Fruit fly (Drosophila melanogaster) Kc167 (cell line): Measurements from ENCODE around the gene CG13138.

Experiments used
- Myc ChIP-seq: fragments of >200 bp; optimal IDR thresholded peaks from 2 replicates; lab custom pipeline; 2017; ENCODE audit warnings: missing external identifiers
- Sin3A ChIP-seq: fragments of >200 bp; optimal IDR thresholded peaks from 2 replicates; lab custom pipeline; 2018; ENCODE audit warnings: missing external identifiers
- h ChIP-seq: fragments of >200 bp; optimal IDR thresholded peaks from 3 replicates; lab custom pipeline; 2018; ENCODE audit warnings: missing external identifiers
- insv ChIP-seq: fragments of >200 bp; optimal IDR thresholded peaks from 3 replicates; lab custom pipeline; 2018; ENCODE audit warnings: missing external identifiers
- psq ChIP-seq: fragments of >200 bp; optimal IDR thresholded peaks from 2 replicates; lab custom pipeline; 2017; ENCODE audit warnings: missing external identifiers
- ttk ChIP-seq: sonication (Bioruptor generic); optimal IDR thresholded peaks from 2 replicates; lab custom pipeline; 2017; ENCODE audit warnings: missing external identifiers

Gene CG13138

dm6 chr2L:10327790-10328189 lies 26.0 kb upstream of the CG13138 start, which contains the start of gene RnrL:
Gene RnrL, minus strand, starts transcription at chr2L:10327943.
- TF ChIP-seq insv (no peak), psq (lab: Kevin White, UChicago) (no peak), Myc (lab: Kevin White, UChicago) (no peak), ttk (lab: Kevin White, UChicago) (no peak), h (no peak), Sin3A (lab: Kevin White, UChicago) (no peak)

dm6 chr2L:10322773-10323487 lies 21.1 kb upstream of the CG13138 start, which contains the start of gene CG5381:
Gene CG5381, minus strand, starts transcription at chr2L:10323102.
- no peak for TF ChIP-seq ttk (lab: Kevin White, UChicago)
- TF ChIP-seq psq (lab: Kevin White, UChicago): no peak
- no peak for TF ChIP-seq Myc (lab: Kevin White, UChicago)
- no peak for TF ChIP-seq h
- no peak for TF ChIP-seq Sin3A (lab: Kevin White, UChicago)
- TF ChIP-seq insv: no peak

- no peak for TF ChIP-seq psq (lab: Kevin White, UChicago)
- no peak for TF ChIP-seq Sin3A (lab: Kevin White, UChicago)
- no peak for TF ChIP-seq insv
- TF ChIP-seq ttk (lab: Kevin White, UChicago): no peak
- no peak for TF ChIP-seq Myc (lab: Kevin White, UChicago)
- TF ChIP-seq h: no peak
These were observed 20.4 kb upstream of the CG13138 start, which contains the start of gene CG4995 for dm6 chr2L:10322176-10322575. Gene CG4995, plus strand, starts transcription at chr2L:10322476.

- no peak for TF ChIP-seq Sin3A (lab: Kevin White, UChicago)
- TF ChIP-seq psq (lab: Kevin White, UChicago): no peak
- TF ChIP-seq Myc (lab: Kevin White, UChicago): no peak
- TF ChIP-seq insv: no peak
- TF ChIP-seq ttk (lab: Kevin White, UChicago): no peak
These were observed 19.8 kb upstream of the CG13138 start for dm6 chr2L:10321612-10322011.

dm6 chr2L:10321036-10321583 lies 19.3 kb upstream of the CG13138 start:
- TF ChIP-seq psq (lab: Kevin White, UChicago): no peak
- TF ChIP-seq ttk (lab: Kevin White, UChicago): no peak
- no peak for TF ChIP-seq Myc (lab: Kevin White, UChicago)
- no peak for TF ChIP-seq h
- no peak for TF ChIP-seq Sin3A (lab: Kevin White, UChicago)
- TF ChIP-seq insv: no peak

- TF ChIP-seq insv (no peak), psq (lab: Kevin White, UChicago) (no peak)
These were observed 18.5 kb upstream of the CG13138 start for dm6 chr2L:10320174-10320775.

dm6 chr2L:10315888-10316287 lies 14.1 kb upstream of the CG13138 start:
- no peak for TF ChIP-seq h
- no peak for TF ChIP-seq insv
- no peak for TF ChIP-seq Myc (lab: Kevin White, UChicago)
- no peak for TF ChIP-seq Sin3A (lab: Kevin White, UChicago)
- TF ChIP-seq ttk (lab: Kevin White, UChicago): no peak
- no peak for TF ChIP-seq psq (lab: Kevin White, UChicago)

- TF ChIP-seq psq (lab: Kevin White, UChicago) (no peak), h (no peak), Sin3A (lab: Kevin White, UChicago) (no peak), insv (no peak), ttk (lab: Kevin White, UChicago) (no peak), Myc (lab: Kevin White, UChicago) (no peak)
These were observed 12.8 kb upstream of the CG13138 start, which contains the start of the genes Usp14 and CG4972 for dm6 chr2L:10314327-10315210. Gene Usp14, minus strand, starts transcription at chr2L:10314396. Gene CG4972, plus strand, starts transcription at chr2L:10314792.

- no peak for TF ChIP-seq h
These were observed 10.0 kb upstream of the CG13138 start for dm6 chr2L:10311822-10312221.

dm6 chr2L:10310614-10311382 lies 9.0 kb upstream of the CG13138 start, which contains the start of gene Cdk5alpha:
Gene Cdk5alpha, minus strand, starts transcription at chr2L:10310956.
- TF ChIP-seq h: no peak
- TF ChIP-seq Myc (lab: Kevin White, UChicago): no peak
- TF ChIP-seq Sin3A (lab: Kevin White, UChicago): no peak
- no peak for TF ChIP-seq insv
